Fruit fly (Drosophila melanogaster) whole organism, embryonic: ENCODE measurements around the gene CG8673.

Experiments
- CG7556 ChIP-seq: fragments of 200-800 bp; sonication (Bioruptor generic); optimal IDR thresholded peaks from 2 replicates; lab custom pipeline; 2017; ENCODE audit warnings: missing biosample characterization, mild to moderate bottlenecking, missing genetic modification characterization
- HHEX ChIP-seq: fragments of 200-800 bp; sonication (Bioruptor generic); optimal IDR thresholded peaks from 3 replicates; lab custom pipeline; 2017; ENCODE audit warnings: missing biosample characterization, mild to moderate bottlenecking, missing genetic modification characterization, missing genetic modification reagents

- TF ChIP-seq CG7556 (GFP tag; lab: Kevin White, UChicago) (no peak), HHEX (GFP tag; lab: Kevin White, UChicago) (no peak)
These were observed 32.7 kb upstream of the CG8673 start for dm6 chr2L:8091429-8091828.
